Fruit fly (Drosophila melanogaster): Measurements from ENCODE around the gene RhoGAP15B.

DNA sequence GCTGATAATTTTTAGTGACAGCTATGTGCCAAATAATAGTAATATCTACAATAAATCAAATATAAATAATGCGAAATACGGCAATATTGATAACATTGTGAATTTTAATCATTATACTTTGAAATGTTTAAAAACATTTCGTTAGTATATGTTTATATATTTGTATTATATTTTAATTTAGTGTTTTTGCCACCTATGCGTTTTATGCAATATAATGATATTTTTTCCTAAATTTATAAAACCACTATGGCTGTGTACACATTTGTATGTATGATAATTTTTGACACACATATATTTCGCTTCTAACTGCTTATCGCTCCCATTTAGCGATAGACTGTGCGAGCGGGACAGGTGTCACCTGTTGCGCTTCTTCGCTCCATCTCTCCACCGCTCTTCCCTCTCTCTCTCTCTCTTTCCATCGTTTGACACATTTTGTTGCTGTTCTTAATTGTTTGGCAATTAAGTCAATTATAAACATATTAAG is 1.0 kb downstream of the RhoGAP15B start:
- peak; percentile 85 for TF ChIP-seq Meics (GFP tag; optimal IDR thresholded peaks at IDR 0.05)
- no peak for TF ChIP-seq CG33213 (GFP tag; optimal IDR thresholded peaks at IDR 0.05)
- TF ChIP-seq h (optimal IDR thresholded peaks at IDR 0.05): no peak
- no peak for TF ChIP-seq pita (GFP tag; optimal IDR thresholded peaks at IDR 0.05)
- no peak for TF ChIP-seq CG4617 (GFP tag; optimal IDR thresholded peaks at IDR 0.05; ENCODE audit: borderline replicate concordance)
- TF ChIP-seq tx (GFP tag; optimal IDR thresholded peaks at IDR 0.05): no peak
- TF ChIP-seq CG30020 (tag; optimal IDR thresholded peaks at IDR 0.05): no peak

Measured in whole organism, embryonic.